Worm (Caenorhabditis elegans) whole organism, L2 larva: ENCODE results near the gene erp-44.2.

ENCODE experiments used
- blmp-1 ChIP-seq: sonication (generic microtip); optimal IDR thresholded peaks from 2 replicates; lab custom pipeline; 2017; ENCODE audit warnings: missing genetic modification characterization, mild to moderate bottlenecking, missing compliant biosample characterization, antibody characterized with exemption, moderate library complexity; ENCODE audit not compliant: insufficient read depth
- fos-1 ChIP-seq: fragments of 150-350 bp; optimal IDR thresholded peaks from 2 replicates; lab custom pipeline; 2014; ENCODE audit warnings: missing biosample characterization, missing genetic modification characterization

DNA sequence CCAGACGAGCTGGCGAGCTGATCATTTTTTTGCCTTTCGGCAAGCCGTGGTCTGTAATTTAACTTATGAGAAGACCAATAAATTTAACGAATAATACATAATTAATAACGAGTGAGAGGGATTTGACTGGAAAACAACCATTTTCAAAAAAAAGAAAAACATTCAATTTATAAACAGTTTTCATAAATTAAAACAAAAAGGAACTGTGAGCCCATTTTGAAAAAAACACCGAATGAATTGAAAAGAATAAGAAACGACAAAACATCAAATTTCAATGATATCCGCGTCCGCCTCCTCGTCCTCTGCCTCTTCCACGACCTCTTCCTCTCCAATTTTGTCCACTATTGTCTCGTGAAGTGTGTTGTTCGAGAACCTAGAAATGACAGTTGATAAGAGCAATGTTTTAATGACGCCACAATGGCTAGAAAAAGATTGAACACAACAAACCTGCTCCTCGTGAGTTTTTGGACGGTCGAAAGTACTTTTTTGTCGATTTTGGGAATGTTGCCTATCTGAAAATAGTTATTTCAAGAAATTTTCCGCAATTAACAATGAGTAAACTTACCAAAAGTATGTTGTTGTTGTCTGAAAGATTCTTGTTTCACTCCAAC is 50.6 kb downstream of the erp-44.2 start, which contains the start of gene tag-321:
- TF ChIP-seq blmp-1 (tag; lab: Kevin White, UChicago), result no peak
- peak; percentile 26 for TF ChIP-seq fos-1 (tag; lab: Kevin White, UChicago)
